Worm (Caenorhabditis elegans) whole organism, midembryonic: ENCODE results near the gene ilys-5.

Source experiments
- T22C8.4 ChIP-seq: fragments of 200-800 bp; sonication (Bioruptor generic); IDR thresholded peaks from 2 replicates; pipeline ENCODE4 v1.3.6; 2022; ENCODE audit warnings: missing genetic modification characterization, missing compliant biosample characterization
- cog-1 ChIP-seq: sonication (generic microtip); optimal IDR thresholded peaks from 2 replicates; lab custom pipeline; 2016; ENCODE audit warnings: missing genetic modification characterization, missing compliant biosample characterization
- flt-1 ChIP-seq: fragments of 200-800 bp; sonication (Bioruptor generic); IDR thresholded peaks from 2 replicates; pipeline ENCODE4 v1.3.6; 2022; ENCODE audit warnings: missing genetic modification characterization, missing compliant biosample characterization
- klf-2 ChIP-seq: fragments of 200-800 bp; sonication (Bioruptor generic); conservative IDR thresholded peaks from 2 replicates; pipeline ENCODE4 v1.3.6; 2022; ENCODE audit warnings: missing genetic modification reagents, missing genetic modification characterization, missing compliant biosample characterization
- med-1 ChIP-seq: sonication (generic microtip); optimal IDR thresholded peaks from 2 replicates; lab custom pipeline; 2017; ENCODE audit warnings: missing genetic modification characterization, mild to moderate bottlenecking, missing compliant biosample characterization, antibody characterized with exemption, missing genetic modification reagents; ENCODE audit not compliant: insufficient read depth
- ref-1 ChIP-seq: fragments of 200-800 bp; sonication (Bioruptor generic); conservative IDR thresholded peaks from 2 replicates; pipeline ENCODE4 v1.3.6; 2022; ENCODE audit warnings: missing genetic modification reagents, missing genetic modification characterization, missing compliant biosample characterization
- tab-1 ChIP-seq: fragments of 200-800 bp; sonication (Bioruptor generic); IDR thresholded peaks from 2 replicates; pipeline ENCODE4 v1.3.6; 2022; ENCODE audit warnings: missing genetic modification characterization, missing compliant biosample characterization
- ztf-23 ChIP-seq: fragments of 200-800 bp; sonication (Bioruptor generic); IDR thresholded peaks from 2 replicates; pipeline ENCODE4 v1.3.6; 2022; ENCODE audit warnings: missing genetic modification reagents, missing genetic modification characterization, missing compliant biosample characterization
- ztf-29 ChIP-seq: fragments of 200-800 bp; sonication (Bioruptor generic); IDR thresholded peaks from 2 replicates; pipeline ENCODE4 v1.3.6; 2022; ENCODE audit warnings: missing genetic modification reagents, missing genetic modification characterization, missing compliant biosample characterization

The ilys-5 gene

DNA sequence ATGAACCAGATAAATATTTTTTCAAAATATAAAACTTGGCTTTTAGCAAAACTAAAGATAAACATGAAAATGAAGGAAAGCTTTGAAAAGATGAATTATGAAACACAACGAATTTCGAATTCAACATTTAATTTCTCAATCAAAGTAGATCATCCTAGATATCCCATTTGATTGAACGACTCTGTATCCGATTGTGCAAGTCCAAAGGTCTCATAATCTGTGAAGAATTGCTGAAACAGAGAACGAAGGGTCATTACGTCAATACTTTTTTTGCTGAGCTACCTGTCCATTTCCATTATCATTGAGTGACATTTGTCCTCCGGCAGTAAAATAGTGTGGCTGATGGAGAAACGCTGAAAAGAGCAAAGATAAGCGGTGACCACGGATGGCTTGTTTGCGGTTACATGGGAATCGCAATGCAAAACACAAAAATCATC lies 14.0 kb downstream of the ilys-5 start:
- TF ChIP-seq flt-1 (no peak), med-1 (GFP tag; lab: Kevin White, UChicago) (no peak), cog-1 (tag; lab: Kevin White, UChicago) (no peak), tab-1 (GFP tag; lab: Robert Waterston, UW) (no peak), klf-2 (GFP tag; lab: Robert Waterston, UW) (no peak)

DNA sequence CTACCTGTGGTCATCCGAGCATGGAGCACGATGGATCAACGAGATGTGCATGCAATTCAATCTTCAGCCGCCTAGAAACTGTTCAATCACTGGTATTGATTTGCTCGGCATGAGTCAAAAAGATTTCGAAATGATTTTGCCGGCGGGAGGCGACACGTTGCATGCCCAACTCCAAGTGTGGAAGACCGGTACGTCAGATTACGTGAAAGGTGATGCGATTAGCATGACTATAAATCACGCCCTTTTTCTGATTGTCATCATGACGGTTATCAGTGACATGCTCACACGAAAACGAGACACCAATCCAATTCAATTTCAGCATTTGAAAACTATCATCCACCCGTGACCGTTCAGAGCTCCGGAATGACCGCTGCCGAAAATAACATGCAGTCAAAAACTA lies 16.0 kb downstream of the ilys-5 start:
- no peak for TF ChIP-seq ztf-23 (GFP tag; lab: Robert Waterston, UW)
- TF ChIP-seq ztf-29 (GFP tag; lab: Robert Waterston, UW), result no peak
- TF ChIP-seq cog-1 (tag; lab: Kevin White, UChicago), result no peak
- TF ChIP-seq klf-2 (GFP tag; lab: Robert Waterston, UW), result no peak
- TF ChIP-seq ref-1 (GFP tag; lab: Robert Waterston, UW), result no peak
- no peak for TF ChIP-seq T22C8.4 (GFP tag; lab: Robert Waterston, UW)
- TF ChIP-seq flt-1, result no peak
- TF ChIP-seq tab-1 (GFP tag; lab: Robert Waterston, UW), result no peak
- no peak for TF ChIP-seq med-1 (GFP tag; lab: Kevin White, UChicago)

ce11 chrX:6519946-6520345 lies 16.7 kb downstream of the ilys-5 start:
- TF ChIP-seq med-1 (GFP tag; lab: Kevin White, UChicago), result no peak
- TF ChIP-seq klf-2 (GFP tag; lab: Robert Waterston, UW), result no peak
- TF ChIP-seq cog-1 (tag; lab: Kevin White, UChicago), result no peak
- no peak for TF ChIP-seq flt-1
- TF ChIP-seq ztf-23 (GFP tag; lab: Robert Waterston, UW), result no peak
- TF ChIP-seq ztf-29 (GFP tag; lab: Robert Waterston, UW), result no peak
- no peak for TF ChIP-seq tab-1 (GFP tag; lab: Robert Waterston, UW)
- TF ChIP-seq T22C8.4 (GFP tag; lab: Robert Waterston, UW), result no peak
- TF ChIP-seq ref-1 (GFP tag; lab: Robert Waterston, UW), result no peak

ce11 chrX:6519473-6519872 lies 17.2 kb downstream of the ilys-5 start:
- TF ChIP-seq cog-1 (tag; lab: Kevin White, UChicago), result no peak
- no peak for TF ChIP-seq klf-2 (GFP tag; lab: Robert Waterston, UW)
- TF ChIP-seq ref-1 (GFP tag; lab: Robert Waterston, UW), result no peak
- no peak for TF ChIP-seq ztf-23 (GFP tag; lab: Robert Waterston, UW)
- TF ChIP-seq tab-1 (GFP tag; lab: Robert Waterston, UW), result no peak
- TF ChIP-seq ztf-29 (GFP tag; lab: Robert Waterston, UW), result no peak
- TF ChIP-seq T22C8.4 (GFP tag; lab: Robert Waterston, UW), result no peak
- no peak for TF ChIP-seq flt-1
- no peak for TF ChIP-seq med-1 (GFP tag; lab: Kevin White, UChicago)

DNA sequence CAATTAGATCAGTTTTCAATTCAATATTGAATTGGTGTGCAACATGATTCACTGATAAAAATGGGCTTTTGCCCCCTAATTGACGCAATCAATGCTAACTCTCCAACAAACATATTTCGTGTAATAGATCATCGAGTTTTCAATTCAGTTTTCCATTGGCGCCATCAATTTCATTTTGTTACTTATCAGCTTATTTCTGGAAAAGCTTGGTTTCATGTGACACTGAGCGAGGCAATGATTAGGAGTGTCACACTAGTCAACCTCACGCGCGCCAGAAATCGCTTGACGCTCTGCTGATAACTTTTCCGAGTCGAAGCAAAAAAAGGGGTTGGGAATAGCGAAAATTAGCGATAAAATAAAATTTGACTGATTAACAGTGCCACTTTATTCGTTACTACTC lies 18.1 kb downstream of the ilys-5 start, which contains the start of gene ets-4:
ets-4 (plus strand) TSS at position 347 of the 400 bp plus-strand sequence.
- TF ChIP-seq cog-1 (tag; lab: Kevin White, UChicago) (no peak), tab-1 (GFP tag; lab: Robert Waterston, UW) (no peak), ztf-23 (GFP tag; lab: Robert Waterston, UW) (no peak), flt-1 (no peak)

- no peak for TF ChIP-seq ref-1 (GFP tag; lab: Robert Waterston, UW)
- TF ChIP-seq T22C8.4 (GFP tag; lab: Robert Waterston, UW), result no peak
- no peak for TF ChIP-seq flt-1
- no peak for TF ChIP-seq ztf-29 (GFP tag; lab: Robert Waterston, UW)
- TF ChIP-seq tab-1 (GFP tag; lab: Robert Waterston, UW), result no peak
- no peak for TF ChIP-seq med-1 (GFP tag; lab: Kevin White, UChicago)
- TF ChIP-seq klf-2 (GFP tag; lab: Robert Waterston, UW), result no peak
- TF ChIP-seq ztf-23 (GFP tag; lab: Robert Waterston, UW), result no peak
- no peak for TF ChIP-seq cog-1 (tag; lab: Kevin White, UChicago)
Observed at ce11 chrX:6517025-6517770, 19.4 kb downstream of the ilys-5 start.

DNA sequence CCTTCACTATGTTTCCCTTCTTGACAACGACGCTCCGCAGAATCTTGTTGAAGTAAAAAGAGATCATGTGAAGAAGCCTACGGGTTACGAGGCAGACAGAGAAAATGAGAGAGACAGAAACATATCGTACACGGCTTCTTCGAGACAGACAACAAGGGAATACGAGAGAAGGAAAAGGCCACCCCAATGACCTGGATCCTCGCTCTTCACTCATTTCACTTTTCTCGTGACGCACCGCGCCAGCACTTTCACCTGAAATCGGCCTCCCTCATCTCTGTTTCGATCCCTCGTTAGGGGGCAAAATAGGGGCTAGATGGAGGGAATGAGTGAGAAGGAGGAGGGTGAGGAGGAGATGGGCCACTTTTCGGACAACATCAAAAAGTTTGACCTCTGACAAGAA lies 21.4 kb downstream of the ilys-5 start:
- no peak for TF ChIP-seq ref-1 (GFP tag; lab: Robert Waterston, UW)
- TF ChIP-seq tab-1 (GFP tag; lab: Robert Waterston, UW), result no peak
- TF ChIP-seq med-1 (GFP tag; lab: Kevin White, UChicago), result no peak
- TF ChIP-seq klf-2 (GFP tag; lab: Robert Waterston, UW), result no peak
- TF ChIP-seq ztf-23 (GFP tag; lab: Robert Waterston, UW), result no peak
- TF ChIP-seq T22C8.4 (GFP tag; lab: Robert Waterston, UW), result no peak
- TF ChIP-seq flt-1, result no peak
- no peak for TF ChIP-seq ztf-29 (GFP tag; lab: Robert Waterston, UW)
- no peak for TF ChIP-seq cog-1 (tag; lab: Kevin White, UChicago)

ce11 chrX:6514466-6514865 lies 22.2 kb downstream of the ilys-5 start:
- TF ChIP-seq ref-1 (GFP tag; lab: Robert Waterston, UW) (no peak), tab-1 (GFP tag; lab: Robert Waterston, UW) (no peak), flt-1 (no peak), T22C8.4 (GFP tag; lab: Robert Waterston, UW) (no peak), cog-1 (tag; lab: Kevin White, UChicago) (no peak)

ce11 chrX:6511985-6512384 lies 24.7 kb downstream of the ilys-5 start, which contains the start of gene ttr-35:
Gene ttr-35, plus strand, starts transcription at chrX:6512285.
- TF ChIP-seq T22C8.4 (GFP tag; lab: Robert Waterston, UW) (no peak), ztf-23 (GFP tag; lab: Robert Waterston, UW) (no peak), klf-2 (GFP tag; lab: Robert Waterston, UW) (no peak), cog-1 (tag; lab: Kevin White, UChicago) (no peak), med-1 (GFP tag; lab: Kevin White, UChicago) (no peak), flt-1 (no peak), ref-1 (GFP tag; lab: Robert Waterston, UW) (no peak), ztf-29 (GFP tag; lab: Robert Waterston, UW) (no peak)
